Worm (Caenorhabditis elegans) whole organism, late embryonic: ENCODE measurements around the gene str-9.

Experiments used
- C08G9.2 ChIP-seq: sonication (generic microtip); optimal IDR thresholded peaks from 2 replicates; lab custom pipeline; 2016; ENCODE audit warnings: mild to moderate bottlenecking, missing genetic modification characterization, moderate library complexity, missing compliant biosample characterization
- F13H6.1 ChIP-seq: sonication (generic microtip); optimal IDR thresholded peaks from 2 replicates; lab custom pipeline; 2016; ENCODE audit warnings: missing genetic modification characterization, missing compliant biosample characterization
- K09A11.1 ChIP-seq: sonication (generic microtip); optimal IDR thresholded peaks from 2 replicates; lab custom pipeline; 2017; ENCODE audit warnings: antibody characterized with exemption, mild to moderate bottlenecking, missing genetic modification characterization, missing compliant biosample characterization; ENCODE audit not compliant: insufficient read depth
- Y22D7AL.16 ChIP-seq: sonication (generic microtip); optimal IDR thresholded peaks from 2 replicates; lab custom pipeline; 2016; ENCODE audit warnings: missing genetic modification characterization, missing compliant biosample characterization
- ahr-1 ChIP-seq: sonication (generic microtip); optimal IDR thresholded peaks from 2 replicates; lab custom pipeline; 2016; ENCODE audit warnings: missing genetic modification characterization, missing compliant biosample characterization
- ama-1 ChIP-seq: fragments of 150-350 bp; optimal IDR thresholded peaks from 2 replicates; lab custom pipeline; 2014
- ceh-18 ChIP-seq: sonication (generic microtip); optimal IDR thresholded peaks from 2 replicates; lab custom pipeline; 2016; ENCODE audit warnings: missing genetic modification characterization, missing compliant biosample characterization
- ceh-19 ChIP-seq: fragments of 200-800 bp; sonication (Bioruptor generic); optimal IDR thresholded peaks from 2 replicates; lab custom pipeline; 2018; ENCODE audit warnings: mild to moderate bottlenecking, missing genetic modification characterization, missing compliant biosample characterization
- ceh-24 ChIP-seq: sonication (generic microtip); optimal IDR thresholded peaks from 2 replicates; lab custom pipeline; 2016; ENCODE audit warnings: mild to moderate bottlenecking, missing genetic modification characterization, missing compliant biosample characterization
- ceh-48 ChIP-seq: sonication (generic microtip); optimal IDR thresholded peaks from 2 replicates; lab custom pipeline; 2016; ENCODE audit warnings: missing genetic modification characterization, inconsistent platforms, missing compliant biosample characterization
- ceh-6 ChIP-seq: fragments of 200-800 bp; sonication (Bioruptor generic); optimal IDR thresholded peaks from 2 replicates; lab custom pipeline; 2018; ENCODE audit warnings: mild to moderate bottlenecking, missing genetic modification characterization, missing compliant biosample characterization
- dve-1 ChIP-seq: sonication (generic microtip); optimal IDR thresholded peaks from 2 replicates; lab custom pipeline; 2017; ENCODE audit warnings: antibody characterized with exemption, mild to moderate bottlenecking, missing genetic modification characterization, missing compliant biosample characterization
- elt-4 ChIP-seq: sonication (generic microtip); optimal IDR thresholded peaks from 2 replicates; lab custom pipeline; 2016; ENCODE audit warnings: missing genetic modification characterization, missing compliant biosample characterization
- ets-4 ChIP-seq: sonication (generic microtip); optimal IDR thresholded peaks from 2 replicates; lab custom pipeline; 2016; ENCODE audit warnings: missing genetic modification characterization, missing compliant biosample characterization
- eyg-1 ChIP-seq: sonication (generic microtip); optimal IDR thresholded peaks from 2 replicates; lab custom pipeline; 2016; ENCODE audit warnings: missing genotype, missing genetic modification characterization, missing compliant biosample characterization
- gmeb-2 ChIP-seq: sonication (generic microtip); optimal IDR thresholded peaks from 2 replicates; lab custom pipeline; 2016; ENCODE audit warnings: missing genetic modification characterization, inconsistent platforms, missing compliant biosample characterization
- hlh-13 ChIP-seq: fragments of 200-800 bp; sonication (Bioruptor generic); optimal IDR thresholded peaks from 2 replicates; lab custom pipeline; 2018; ENCODE audit warnings: mild to moderate bottlenecking, missing genetic modification characterization, missing compliant biosample characterization
- hlh-15 ChIP-seq: sonication (generic microtip); optimal IDR thresholded peaks from 2 replicates; lab custom pipeline; 2016; ENCODE audit warnings: missing genetic modification characterization, missing compliant biosample characterization
- hlh-30 ChIP-seq: sonication (generic microtip); optimal IDR thresholded peaks from 2 replicates; lab custom pipeline; 2017; ENCODE audit warnings: antibody characterized with exemption, missing genetic modification characterization, missing compliant biosample characterization; ENCODE audit not compliant: insufficient read depth
- hlh-8 ChIP-seq: sonication (generic microtip); optimal IDR thresholded peaks from 2 replicates; lab custom pipeline; 2016; ENCODE audit warnings: missing genotype, missing genetic modification characterization, missing compliant biosample characterization
- lim-6 ChIP-seq: sonication (generic microtip); optimal IDR thresholded peaks from 2 replicates; lab custom pipeline; 2016; ENCODE audit warnings: missing genetic modification characterization, missing compliant biosample characterization
- lin-11 ChIP-seq: fragments of 200-800 bp; sonication (Bioruptor generic); optimal IDR thresholded peaks from 2 replicates; lab custom pipeline; 2018; ENCODE audit warnings: mild to moderate bottlenecking, missing genetic modification characterization, missing compliant biosample characterization
- madf-2 ChIP-seq: sonication (generic microtip); optimal IDR thresholded peaks from 2 replicates; lab custom pipeline; 2017; ENCODE audit warnings: missing genetic modification characterization, missing compliant biosample characterization
- mec-3 ChIP-seq: sonication (generic microtip); optimal IDR thresholded peaks from 2 replicates; lab custom pipeline; 2016; ENCODE audit warnings: borderline replicate concordance, missing genetic modification characterization, missing compliant biosample characterization
- nfya-1 ChIP-seq: sonication (generic microtip); optimal IDR thresholded peaks from 2 replicates; lab custom pipeline; 2017; ENCODE audit warnings: missing genetic modification characterization, mild to moderate bottlenecking, missing compliant biosample characterization, antibody characterized with exemption, moderate library complexity
- nhr-11 ChIP-seq: fragments of 150-350 bp; optimal IDR thresholded peaks from 2 replicates; lab custom pipeline; 2014; ENCODE audit warnings: missing biosample characterization, missing genetic modification characterization
- nhr-232 ChIP-seq: sonication (generic microtip); optimal IDR thresholded peaks from 2 replicates; lab custom pipeline; 2016; ENCODE audit warnings: missing genetic modification characterization, missing compliant biosample characterization
- npax-4 ChIP-seq: sonication (generic microtip); optimal IDR thresholded peaks from 2 replicates; lab custom pipeline; 2016; ENCODE audit warnings: missing genetic modification characterization, missing compliant biosample characterization
- odd-2 ChIP-seq: sonication (generic microtip); optimal IDR thresholded peaks from 2 replicates; lab custom pipeline; 2017; ENCODE audit warnings: antibody characterized with exemption, mild to moderate bottlenecking, missing genetic modification characterization, missing compliant biosample characterization
- pag-3 ChIP-seq: sonication (generic microtip); optimal IDR thresholded peaks from 2 replicates; lab custom pipeline; 2016; ENCODE audit warnings: missing compliant biosample characterization, missing genetic modification characterization, borderline replicate concordance
- pat-9 ChIP-seq: fragments of 200-800 bp; sonication (Bioruptor generic); optimal IDR thresholded peaks from 2 replicates; lab custom pipeline; 2018; ENCODE audit warnings: mild to moderate bottlenecking, missing genetic modification characterization, moderate library complexity, missing compliant biosample characterization
- pha-2 ChIP-seq: sonication (generic microtip); optimal IDR thresholded peaks from 2 replicates; lab custom pipeline; 2017; ENCODE audit warnings: mild to moderate bottlenecking, missing genetic modification characterization, missing compliant biosample characterization
- pqm-1 ChIP-seq: sonication (generic microtip); optimal IDR thresholded peaks from 2 replicates; lab custom pipeline; 2016; ENCODE audit warnings: missing genetic modification characterization, missing compliant biosample characterization
- pros-1 ChIP-seq: fragments of 150-350 bp; optimal IDR thresholded peaks from 2 replicates; lab custom pipeline; 2014; ENCODE audit warnings: missing biosample characterization, missing genetic modification reagents, missing genetic modification characterization
- rnt-1 ChIP-seq: sonication (generic microtip); optimal IDR thresholded peaks from 2 replicates; lab custom pipeline; 2016; ENCODE audit warnings: missing genetic modification characterization, missing compliant biosample characterization
- sdc-2 ChIP-seq: sonication (generic microtip); optimal IDR thresholded peaks from 2 replicates; lab custom pipeline; 2016; ENCODE audit warnings: missing genotype, missing genetic modification characterization, missing compliant biosample characterization
- sox-4 ChIP-seq: sonication (generic microtip); optimal IDR thresholded peaks from 2 replicates; lab custom pipeline; 2017; ENCODE audit warnings: mild to moderate bottlenecking, missing genetic modification characterization, inconsistent platforms, missing compliant biosample characterization
- tbx-7 ChIP-seq: sonication (generic microtip); optimal IDR thresholded peaks from 2 replicates; lab custom pipeline; 2016; ENCODE audit warnings: missing genotype, missing genetic modification characterization, missing compliant biosample characterization
- unc-86 ChIP-seq: sonication (generic microtip); optimal IDR thresholded peaks from 2 replicates; lab custom pipeline; 2016; ENCODE audit warnings: missing genetic modification characterization, missing compliant biosample characterization

The str-9 gene

ce11 chrV:15721431-15721830, 37.1 kb upstream of the str-9 start:
- no peak for TF ChIP-seq pros-1 (tag; lab: Kevin White, UChicago)
- no peak for TF ChIP-seq F13H6.1 (tag; lab: Kevin White, UChicago)
- TF ChIP-seq pag-3: no peak
- no peak for TF ChIP-seq npax-4
- TF ChIP-seq gmeb-2: no peak
- no peak for TF ChIP-seq ceh-19 (GFP tag; lab: Kevin White, UChicago)
- no peak for TF ChIP-seq hlh-8 (tag; lab: Kevin White, UChicago)
- TF ChIP-seq madf-2 (tag; lab: Kevin White, UChicago): no peak
- no peak for TF ChIP-seq ceh-48 (tag; lab: Kevin White, UChicago)
- no peak for TF ChIP-seq mec-3
- TF ChIP-seq lin-11: no peak
- TF ChIP-seq nhr-232 (tag; lab: Kevin White, UChicago): no peak
- no peak for TF ChIP-seq C08G9.2 (tag; lab: Kevin White, UChicago)
- TF ChIP-seq hlh-30 (tag; lab: Kevin White, UChicago): no peak
- TF ChIP-seq pha-2: no peak
- no peak for TF ChIP-seq ahr-1
- TF ChIP-seq K09A11.1 (tag; lab: Kevin White, UChicago): no peak
- TF ChIP-seq sox-4 (tag; lab: Kevin White, UChicago): no peak
- no peak for TF ChIP-seq lim-6 (tag; lab: Kevin White, UChicago)
- TF ChIP-seq, all 69 proteins: peak for 0

- TF ChIP-seq ceh-6 (no peak), lin-11 (no peak), ceh-18 (tag; lab: Kevin White, UChicago) (no peak), hlh-30 (tag; lab: Kevin White, UChicago) (no peak), elt-4 (tag; lab: Kevin White, UChicago) (no peak), nhr-232 (tag; lab: Kevin White, UChicago) (no peak), hlh-8 (tag; lab: Kevin White, UChicago) (no peak), pat-9 (tag; lab: Kevin White, UChicago) (no peak)
Measured at ce11 chrV:15721888-15722287, 36.7 kb upstream of the str-9 start, which contains the start of gene srh-140. Gene srh-140 (plus strand): TSS chrV:15722188.

ce11 chrV:15726610-15727009, 31.9 kb upstream of the str-9 start, which contains the start of the genes irld-57 and sfxn-1.3:
Gene irld-57 (minus strand): TSS chrV:15726710.
Gene sfxn-1.3 (plus strand): TSS chrV:15726841.
- TF ChIP-seq pros-1 (tag; lab: Kevin White, UChicago) (no peak), odd-2 (tag; lab: Kevin White, UChicago) (no peak), rnt-1 (tag; lab: Kevin White, UChicago) (no peak), pqm-1 (tag; lab: Kevin White, UChicago) (no peak), eyg-1 (tag; lab: Kevin White, UChicago) (no peak), lim-6 (tag; lab: Kevin White, UChicago) (no peak), ceh-19 (GFP tag; lab: Kevin White, UChicago) (no peak), hlh-13 (GFP tag; lab: Kevin White, UChicago) (no peak), hlh-15 (tag; lab: Kevin White, UChicago) (no peak), unc-86 (tag; lab: Kevin White, UChicago) (no peak), tbx-7 (tag; lab: Kevin White, UChicago) (no peak), Y22D7AL.16 (tag; lab: Kevin White, UChicago) (no peak), pha-2 (no peak), dve-1 (tag; lab: Kevin White, UChicago) (no peak), nhr-11 (tag; lab: Kevin White, UChicago) (no peak)

ce11 chrV:15730459-15730858, 28.1 kb upstream of the str-9 start, which contains the start of gene Y6E2A.10:
Gene Y6E2A.10 (minus strand): TSS chrV:15730559.
- TF ChIP-seq ama-1 (lab: Kevin White, UChicago): no peak
- TF ChIP-seq hlh-30 (tag; lab: Kevin White, UChicago): no peak
- TF ChIP-seq F13H6.1 (tag; lab: Kevin White, UChicago): no peak
- TF ChIP-seq nfya-1 (tag; lab: Kevin White, UChicago): no peak
- TF ChIP-seq sdc-2 (tag; lab: Kevin White, UChicago): no peak
- no peak for TF ChIP-seq dve-1 (tag; lab: Kevin White, UChicago)
- no peak for TF ChIP-seq ets-4 (tag; lab: Kevin White, UChicago)
- TF ChIP-seq ceh-24 (tag; lab: Kevin White, UChicago): no peak
- no peak for TF ChIP-seq ahr-1
- TF ChIP-seq, all 69 proteins: peak for 0
